Worm (Caenorhabditis elegans) whole organism, L1 larva: ENCODE data around the gene Y45F10C.1.

Source experiments
- blmp-1 ChIP-seq: fragments of 150-350 bp; optimal IDR thresholded peaks from 2 replicates; lab custom pipeline; 2014; ENCODE audit warnings: missing biosample characterization, missing genetic modification characterization
- nhr-28 ChIP-seq: fragments of 150-350 bp; optimal IDR thresholded peaks from 2 replicates; lab custom pipeline; 2014; ENCODE audit warnings: missing biosample characterization, missing genetic modification characterization
- unc-62 ChIP-seq: fragments of 150-350 bp; optimal IDR thresholded peaks from 2 replicates; lab custom pipeline; 2014; ENCODE audit warnings: missing biosample characterization, missing genetic modification reagents, missing genetic modification characterization

DNA sequence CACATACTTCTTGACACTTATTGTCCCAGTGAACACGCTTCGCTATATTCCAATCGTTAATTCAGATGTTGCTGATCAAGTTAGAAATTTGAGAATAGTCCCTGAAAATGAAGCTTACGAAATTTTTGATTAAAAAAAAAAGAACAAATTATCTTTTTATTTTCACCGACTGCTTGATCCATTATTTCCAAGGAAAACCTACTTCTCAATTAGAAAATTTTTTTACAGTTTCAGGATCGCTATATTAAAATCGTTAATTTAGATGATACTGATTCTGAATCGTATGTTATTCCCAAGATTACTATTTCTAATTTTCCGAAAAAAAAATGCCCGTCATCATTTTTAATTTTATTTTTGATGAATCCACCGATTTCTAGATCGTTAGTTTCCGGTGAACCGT is 39.3 kb upstream of the Y45F10C.1 start, which contains the start of gene T23G4.127:
- TF ChIP-seq blmp-1 (no peak), unc-62 (GFP tag; lab: Kevin White, UChicago) (no peak), nhr-28 (tag; lab: Kevin White, UChicago) (no peak)
